Worm (Caenorhabditis elegans) whole organism, L1 larva: Measurements from ENCODE around the gene ttll-11.

ENCODE experiments used
- aly-2 ChIP-seq: fragments of 150-350 bp; optimal IDR thresholded peaks from 2 replicates; lab custom pipeline; 2014; ENCODE audit warnings: missing biosample characterization, missing genetic modification characterization
- lin-39 ChIP-seq: fragments of 150-350 bp; optimal IDR thresholded peaks from 2 replicates; lab custom pipeline; 2014; ENCODE audit warnings: missing biosample characterization, missing genetic modification reagents, missing genetic modification characterization
- lir-3 ChIP-seq: sonication (generic microtip); optimal IDR thresholded peaks from 2 replicates; lab custom pipeline; 2016; ENCODE audit warnings: mild to moderate bottlenecking, missing genetic modification characterization, moderate library complexity, missing compliant biosample characterization; ENCODE audit not compliant: poor library complexity
- nhr-84 ChIP-seq: sonication (generic microtip); optimal IDR thresholded peaks from 2 replicates; lab custom pipeline; 2017; ENCODE audit warnings: missing biosample characterization, missing genetic modification characterization
- pqm-1 ChIP-seq: sonication (generic microtip); optimal IDR thresholded peaks from 3 replicates; lab custom pipeline; 2017; ENCODE audit warnings: missing biosample characterization, missing genetic modification characterization
- ztf-11 ChIP-seq, 2 experiments: sonication (generic microtip); optimal IDR thresholded peaks; 2 replicates each; lab custom pipeline; 2016 to 2017; ENCODE audit warnings: missing genetic modification characterization in 2 of 2, missing biosample characterization in 1 of 2, missing compliant biosample characterization in 1 of 2

DNA sequence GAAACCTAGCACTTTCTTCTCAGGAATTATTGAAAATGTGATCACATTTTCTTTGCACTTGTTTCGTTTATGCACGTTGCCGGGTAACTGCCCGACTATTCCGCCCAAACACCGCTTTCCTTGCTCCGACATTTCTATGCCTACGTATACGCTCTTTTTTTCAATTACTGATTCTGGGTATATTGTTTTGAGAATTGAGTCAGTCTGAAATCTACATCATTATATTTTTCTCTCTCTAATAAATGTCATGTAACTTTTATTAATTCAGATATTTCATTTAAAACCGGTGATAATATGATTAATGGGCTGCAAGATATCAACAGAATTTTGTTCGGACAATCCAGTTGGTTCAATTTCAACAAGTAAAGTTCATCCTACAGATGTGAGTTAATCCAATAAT is at the start of gene ttll-11:
- TF ChIP-seq lin-39 (no peak), aly-2 (tag; lab: Kevin White, UChicago) (no peak), ztf-11 (tag; optimal IDR thresholded peaks at IDR 0.05; lab: Kevin White, UChicago) (no peak), nhr-84 (tag; lab: Kevin White, UChicago) (no peak), lir-3 (tag; lab: Kevin White, UChicago) (no peak), pqm-1 (no peak)
